Worm (Caenorhabditis elegans): ENCODE measurements around the gene T25D1.2.

DNA sequence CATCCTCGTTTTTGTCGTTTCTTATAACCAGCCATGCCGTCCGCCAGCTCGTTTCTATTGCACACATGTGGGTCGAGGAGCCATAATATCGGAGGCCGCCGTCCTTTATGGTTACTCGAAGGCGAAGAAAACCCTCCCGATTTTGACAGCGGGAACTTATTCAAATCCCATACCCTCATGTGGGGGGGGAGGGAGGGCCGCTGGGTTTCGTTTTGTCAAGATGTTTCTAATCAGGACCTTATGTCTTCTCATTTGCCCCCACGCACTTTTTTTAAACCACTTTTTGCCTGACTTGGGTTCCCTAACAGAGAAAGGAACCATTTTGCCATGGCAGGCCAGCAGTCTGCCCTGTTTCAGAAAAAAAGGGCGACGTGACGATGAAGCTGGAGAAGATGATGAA, 17.1 kb downstream of the T25D1.2 start:
- TF ChIP-seq gei-17 (GFP tag; optimal IDR thresholded peaks at IDR 0.05) (no peak), B0261.1 (tag; optimal IDR thresholded peaks at IDR 0.05) (no peak), tbx-9 (tag; optimal IDR thresholded peaks at IDR 0.05; ENCODE audit: borderline replicate concordance) (no peak), nfya-1 (tag; optimal IDR thresholded peaks at IDR 0.05; ENCODE audit: borderline replicate concordance, insufficient read depth) (no peak), Y53G8AR.9 (GFP tag; conservative IDR thresholded peaks at IDR 0.05) (no peak), pha-4 (tag; optimal IDR thresholded peaks at IDR 0.05) (no peak), ama-1 (optimal IDR thresholded peaks at IDR 0.05) (no peak), ama-1 (GFP tag; optimal IDR thresholded peaks at IDR 0.05) (no peak), snpc-4 (GFP tag; optimal IDR thresholded peaks at IDR 0.05) (no peak), snpc-4 (tag; optimal IDR thresholded peaks at IDR 0.05) (no peak), ceh-91 (GFP tag; IDR thresholded peaks at IDR 0.05) (no peak), zim-3 (tag; optimal IDR thresholded peaks at IDR 0.05) (no peak)

Data from whole organism, young adult.